Fruit fly (Drosophila melanogaster) whole organism: Measurements from ENCODE around the gene Ass.

Experiments
- CG8478 ChIP-seq: fragments of >200 bp; optimal IDR thresholded peaks from 2 replicates; lab custom pipeline; 2018; ENCODE audit warnings: inconsistent platforms
- Dll ChIP-seq: fragments of >200 bp; optimal IDR thresholded peaks from 2 replicates; lab custom pipeline; 2017
- EcR ChIP-seq, 2 experiments: fragments of >200 bp; optimal IDR thresholded peaks; 2 replicates each; lab custom pipeline; 2017; ENCODE audit warnings: missing biosample characterization in 2 of 2, missing genetic modification characterization in 2 of 2, missing genetic modification reagents in 2 of 2
- pan ChIP-seq: fragments of >200 bp; optimal IDR thresholded peaks from 2 replicates; lab custom pipeline; 2017
- psq ChIP-seq: fragments of >200 bp; optimal IDR thresholded peaks from 2 replicates; lab custom pipeline; 2017
- usp ChIP-seq: fragments of >200 bp; optimal IDR thresholded peaks from 2 replicates; lab custom pipeline; 2017; ENCODE audit warnings: missing biosample characterization, missing genetic modification characterization, mixed read lengths

The Ass gene

dm6 chr3R:6672303-6673007 is 28.2 kb upstream of the Ass start:
- no peak for TF ChIP-seq EcR (GFP tag; optimal IDR thresholded peaks at IDR 0.05; lab: Kevin White, UChicago)
- TF ChIP-seq usp = no peak
- TF ChIP-seq CG8478 = no peak
- TF ChIP-seq Dll (lab: Kevin White, UChicago) = no peak
- no peak for TF ChIP-seq pan (lab: Kevin White, UChicago)
- TF ChIP-seq psq (lab: Kevin White, UChicago) = no peak

dm6 chr3R:6668234-6668633 is 24.0 kb upstream of the Ass start:
- TF ChIP-seq psq (lab: Kevin White, UChicago) (no peak), usp (no peak), Dll (lab: Kevin White, UChicago) (no peak), pan (lab: Kevin White, UChicago) (no peak), EcR (GFP tag; optimal IDR thresholded peaks at IDR 0.05; lab: Kevin White, UChicago) (no peak), CG8478 (no peak)

dm6 chr3R:6667245-6667644 is 23.0 kb upstream of the Ass start:
- TF ChIP-seq usp (no peak), Dll (lab: Kevin White, UChicago) (no peak), psq (lab: Kevin White, UChicago) (no peak), CG8478 (no peak), pan (lab: Kevin White, UChicago) (no peak), EcR (GFP tag; optimal IDR thresholded peaks at IDR 0.05; lab: Kevin White, UChicago) (no peak)

- TF ChIP-seq CG8478 = no peak
- TF ChIP-seq pan (lab: Kevin White, UChicago) = no peak
- TF ChIP-seq Dll (lab: Kevin White, UChicago) = no peak
- TF ChIP-seq psq (lab: Kevin White, UChicago) = no peak
- no peak for TF ChIP-seq usp
- no peak for TF ChIP-seq EcR (GFP tag; optimal IDR thresholded peaks at IDR 0.05; lab: Kevin White, UChicago)
Measured at dm6 chr3R:6665117-6665654, 21.0 kb upstream of the Ass start.

dm6 chr3R:6664371-6665116 is 20.3 kb upstream of the Ass start:
- TF ChIP-seq EcR (GFP tag; optimal IDR thresholded peaks at IDR 0.05; lab: Kevin White, UChicago) (no peak), usp (no peak), Dll (lab: Kevin White, UChicago) (no peak), psq (lab: Kevin White, UChicago) (no peak), pan (lab: Kevin White, UChicago) (no peak), CG8478 (no peak)

- TF ChIP-seq Dll (lab: Kevin White, UChicago) (no peak), CG8478 (no peak), usp (no peak), EcR (GFP tag; optimal IDR thresholded peaks at IDR 0.05; lab: Kevin White, UChicago) (no peak), pan (lab: Kevin White, UChicago) (no peak), psq (lab: Kevin White, UChicago) (no peak)
Measured at dm6 chr3R:6663289-6663666, 19.0 kb upstream of the Ass start.

dm6 chr3R:6662613-6663288 is 18.5 kb upstream of the Ass start:
- TF ChIP-seq Dll (lab: Kevin White, UChicago) (no peak), psq (lab: Kevin White, UChicago) (no peak), CG8478 (no peak), pan (lab: Kevin White, UChicago) (no peak), usp (no peak), EcR (GFP tag; optimal IDR thresholded peaks at IDR 0.05; lab: Kevin White, UChicago) (no peak)

dm6 chr3R:6659941-6660340 is 15.7 kb upstream of the Ass start, which contains the start of gene agt:
Gene agt (minus strand): TSS chr3R:6660100.
- TF ChIP-seq pan (lab: Kevin White, UChicago) = no peak

- TF ChIP-seq EcR (GFP tag; optimal IDR thresholded peaks at IDR 0.05; lab: Kevin White, UChicago) (no peak), psq (lab: Kevin White, UChicago) (no peak), pan (lab: Kevin White, UChicago) (no peak), usp (no peak), CG8478 (no peak), Dll (lab: Kevin White, UChicago) (no peak)
Measured at dm6 chr3R:6657278-6658246, 13.3 kb upstream of the Ass start, which contains the start of the genes CG1307 and twr. Gene CG1307 (minus strand): TSS chr3R:6657442. Gene twr (plus strand): TSS chr3R:6657882.

dm6 chr3R:6646740-6647139 is 2.5 kb upstream of the Ass start, which contains the start of gene Taf1:
Gene Taf1 (plus strand): TSS chr3R:6646889.
- TF ChIP-seq CG8478 (no peak), usp (no peak), psq (lab: Kevin White, UChicago) (no peak), Dll (lab: Kevin White, UChicago) (no peak), EcR (GFP tag; optimal IDR thresholded peaks at IDR 0.05; lab: Kevin White, UChicago) (no peak), pan (lab: Kevin White, UChicago) (no peak)
